Worm (Caenorhabditis elegans) whole organism, late embryonic: Measurements from ENCODE around the gene Y47D7A.3.

ENCODE experiments used
- dve-1 ChIP-seq: sonication (generic microtip); optimal IDR thresholded peaks from 2 replicates; lab custom pipeline; 2017; ENCODE audit warnings: antibody characterized with exemption, mild to moderate bottlenecking, missing genetic modification characterization, missing compliant biosample characterization
- madf-2 ChIP-seq: sonication (generic microtip); optimal IDR thresholded peaks from 2 replicates; lab custom pipeline; 2017; ENCODE audit warnings: missing genetic modification characterization, missing compliant biosample characterization
- odd-2 ChIP-seq: sonication (generic microtip); optimal IDR thresholded peaks from 2 replicates; lab custom pipeline; 2017; ENCODE audit warnings: antibody characterized with exemption, mild to moderate bottlenecking, missing genetic modification characterization, missing compliant biosample characterization

ce11 chrV:4370515-4370914 is 40.2 kb upstream of the Y47D7A.3 start:
- TF ChIP-seq dve-1, result no peak
- TF ChIP-seq madf-2 (tag; lab: Kevin White, UChicago), result no peak
- TF ChIP-seq odd-2 (tag; lab: Kevin White, UChicago), result no peak
